Worm (Caenorhabditis elegans) whole organism, L4 larva: ENCODE data around the gene erp-44.2.

Experiments used
- Y48G9A.11 ChIP-seq: fragments of 200-800 bp; sonication (Bioruptor generic); IDR thresholded peaks from 2 replicates; pipeline ENCODE4 v1.3.6; 2022; ENCODE audit warnings: missing genetic modification reagents, missing genetic modification characterization, missing compliant biosample characterization
- aly-2 ChIP-seq: sonication (generic microtip); optimal IDR thresholded peaks from 2 replicates; lab custom pipeline; 2018; ENCODE audit warnings: missing biosample characterization, missing genetic modification characterization
- ama-1 ChIP-seq: fragments of 150-350 bp; optimal IDR thresholded peaks from 2 replicates; lab custom pipeline; 2014; ENCODE audit warnings: inconsistent platforms, mixed read lengths
- ceh-28 ChIP-seq: fragments of 150-350 bp; optimal IDR thresholded peaks from 2 replicates; lab custom pipeline; 2014; ENCODE audit warnings: missing biosample characterization, missing genetic modification reagents, missing genetic modification characterization
- ceh-32 ChIP-seq: sonication (generic microtip); optimal IDR thresholded peaks from 2 replicates; lab custom pipeline; 2016; ENCODE audit warnings: mild to moderate bottlenecking, missing genetic modification characterization, missing compliant biosample characterization; ENCODE audit not compliant: poor library complexity
- daf-8 ChIP-seq: fragments of 200-800 bp; sonication (Bioruptor generic); IDR thresholded peaks from 2 replicates; pipeline ENCODE4 v1.3.6; 2022; ENCODE audit warnings: missing genetic modification characterization, missing compliant biosample characterization
- lin-13 ChIP-seq: fragments of 150-350 bp; optimal IDR thresholded peaks from 2 replicates; lab custom pipeline; 2014; ENCODE audit warnings: missing biosample characterization, missing genetic modification reagents, missing genetic modification characterization
- lin-15B ChIP-seq: fragments of 150-350 bp; sonication (generic microtip); optimal IDR thresholded peaks from 3 replicates; lab custom pipeline; 2014; ENCODE audit warnings: missing biosample characterization, missing genetic modification characterization
- lir-3 ChIP-seq: sonication (generic microtip); optimal IDR thresholded peaks from 2 replicates; lab custom pipeline; 2016; ENCODE audit warnings: mild to moderate bottlenecking, missing genetic modification characterization, missing compliant biosample characterization
- nhr-11 ChIP-seq: fragments of 150-350 bp; optimal IDR thresholded peaks from 2 replicates; lab custom pipeline; 2014; ENCODE audit warnings: missing biosample characterization, missing genetic modification characterization
- nhr-237 ChIP-seq: sonication (generic microtip); optimal IDR thresholded peaks from 2 replicates; lab custom pipeline; 2017; ENCODE audit warnings: missing biosample characterization, missing genetic modification characterization
- nhr-28 ChIP-seq: fragments of 150-350 bp; optimal IDR thresholded peaks from 2 replicates; lab custom pipeline; 2014; ENCODE audit warnings: missing biosample characterization, missing genetic modification characterization
- tra-1 ChIP-seq: fragments of 200-800 bp; sonication (Bioruptor generic); IDR thresholded peaks from 2 replicates; pipeline ENCODE4 v1.3.6; 2022; ENCODE audit warnings: missing genetic modification reagents, missing genetic modification characterization, missing compliant biosample characterization
- unc-39 ChIP-seq: sonication (generic microtip); optimal IDR thresholded peaks from 2 replicates; lab custom pipeline; 2017; ENCODE audit warnings: missing biosample characterization, missing genetic modification characterization

DNA sequence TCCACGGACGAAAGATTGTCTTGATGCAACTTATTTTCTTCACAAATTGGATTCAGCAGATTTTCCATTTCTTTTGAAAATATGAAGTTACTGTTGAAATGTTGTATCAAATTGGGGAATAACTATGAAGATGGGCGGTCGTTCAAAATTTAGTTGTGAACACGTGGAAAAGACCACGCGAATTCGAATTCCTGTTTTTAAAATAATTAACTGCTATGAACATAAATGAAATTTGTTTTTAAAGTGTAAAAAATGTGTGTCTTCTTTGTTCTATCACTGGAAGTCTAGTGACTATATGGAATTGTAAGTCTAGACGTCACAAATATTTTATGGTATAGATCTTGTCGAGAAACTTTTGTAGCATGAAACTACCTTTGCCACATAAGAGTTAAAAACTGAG, 4.0 kb upstream of the erp-44.2 start, which contains the start of gene C06A6.7:
- TF ChIP-seq unc-39 (tag; lab: Kevin White, UChicago) (no peak), lir-3 (tag; lab: Kevin White, UChicago) (no peak), lin-13 (no peak), nhr-28 (tag; lab: Kevin White, UChicago) (no peak), aly-2 (tag; lab: Kevin White, UChicago) (no peak), ama-1 (lab: Kevin White, UChicago) (no peak), lin-15B (no peak), Y48G9A.11 (GFP tag; lab: Robert Waterston, UW) (no peak), ceh-28 (no peak), ceh-32 (tag; lab: Kevin White, UChicago) (no peak), nhr-237 (tag; lab: Kevin White, UChicago) (no peak), nhr-11 (tag; lab: Kevin White, UChicago) (no peak), daf-8 (GFP tag; lab: Robert Waterston, UW) (no peak), tra-1 (no peak)
